Worm (Caenorhabditis elegans) whole organism, L4/young adult: Measurements from ENCODE around the gene hel-1.

Source experiments
- W03F9.2 ChIP-seq: fragments of 150-350 bp; optimal IDR thresholded peaks from 2 replicates; lab custom pipeline; 2014; ENCODE audit warnings: missing biosample characterization, missing genetic modification characterization
- dao-5 ChIP-seq: sonication (generic microtip); optimal IDR thresholded peaks from 2 replicates; lab custom pipeline; 2016; ENCODE audit warnings: missing genotype, missing genetic modification characterization, moderate library complexity, missing compliant biosample characterization
- him-1 ChIP-seq: sonication (generic microtip); optimal IDR thresholded peaks from 2 replicates; lab custom pipeline; 2016; ENCODE audit warnings: missing genotype, missing genetic modification reagents, missing genetic modification characterization, missing compliant biosample characterization

ce11 chrII:8369059-8369458 is 40.4 kb upstream of the hel-1 start, which contains the start of gene amt-3:
- TF ChIP-seq W03F9.2 (no peak), dao-5 (tag; lab: Kevin White, UChicago) (no peak), him-1 (tag; lab: Kevin White, UChicago) (no peak)
